Worm (Caenorhabditis elegans): ENCODE data around the gene EEED8.13.

DNA sequence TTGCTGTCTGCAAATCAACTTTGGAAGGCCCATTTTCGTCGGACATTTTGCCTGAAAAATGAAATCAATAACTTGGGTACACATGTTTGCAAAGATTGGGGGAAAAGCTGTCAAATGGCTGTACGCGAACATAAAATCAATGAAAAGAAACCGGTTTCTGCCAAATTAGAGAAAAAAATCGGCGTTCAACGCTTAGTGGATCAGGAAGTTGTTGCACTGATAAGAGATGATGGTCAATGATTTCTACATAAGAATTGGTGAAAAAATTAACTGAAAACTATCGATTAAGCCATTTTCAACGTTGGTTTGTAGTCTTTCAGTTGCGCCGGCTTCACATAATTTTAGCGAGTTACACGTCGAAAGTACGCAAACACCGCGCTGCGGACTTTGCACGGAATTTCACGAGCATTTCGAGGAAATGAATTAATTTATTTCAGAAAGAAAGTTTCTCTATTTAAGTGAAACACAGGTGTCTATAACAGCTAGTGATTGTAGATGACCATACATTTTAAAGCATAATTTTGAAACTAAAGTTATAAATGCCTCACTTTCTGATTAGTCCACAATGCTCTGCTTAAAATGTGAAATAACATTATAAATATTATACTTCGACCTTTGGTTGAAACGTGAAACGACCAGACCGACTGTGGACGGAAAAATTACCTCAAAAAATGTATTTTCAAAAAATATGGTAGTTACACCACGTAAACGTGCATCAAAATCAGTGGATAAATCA lies 17.3 kb upstream of the EEED8.13 start, which contains the start of the genes F07F6.4 and F07F6.2:
- TF ChIP-seq zag-1 (tag; optimal IDR thresholded peaks at IDR 0.05) (no peak), mdl-1 (tag; optimal IDR thresholded peaks at IDR 0.05) (no peak), mab-5 (tag; optimal IDR thresholded peaks at IDR 0.05) (no peak), unc-62 (GFP tag; optimal IDR thresholded peaks at IDR 0.05) (no peak), nhr-237 (tag; optimal IDR thresholded peaks at IDR 0.05) (no peak)

Measured in whole organism, L2 larva.